Worm (Caenorhabditis elegans) whole organism, L1 larva: ENCODE results near the gene spr-2.

Experiments
- Y116A8C.19 ChIP-seq: sonication (generic microtip); optimal IDR thresholded peaks from 2 replicates; lab custom pipeline; 2016; ENCODE audit warnings: missing compliant biosample characterization, missing genetic modification characterization, borderline replicate concordance
- ces-1 ChIP-seq: fragments of 150-350 bp; optimal IDR thresholded peaks from 2 replicates; lab custom pipeline; 2014; ENCODE audit warnings: missing biosample characterization, missing genetic modification reagents, missing genetic modification characterization
- elt-2 ChIP-seq: sonication (generic microtip); optimal IDR thresholded peaks from 2 replicates; lab custom pipeline; 2016; ENCODE audit warnings: missing genetic modification characterization, mild to moderate bottlenecking, inconsistent platforms, missing compliant biosample characterization, missing genetic modification reagents
- lin-39 ChIP-seq: fragments of 150-350 bp; optimal IDR thresholded peaks from 2 replicates; lab custom pipeline; 2014; ENCODE audit warnings: missing biosample characterization, missing genetic modification reagents, missing genetic modification characterization
- pqm-1 ChIP-seq: sonication (generic microtip); optimal IDR thresholded peaks from 3 replicates; lab custom pipeline; 2017; ENCODE audit warnings: missing biosample characterization, missing genetic modification characterization
- tlp-1 ChIP-seq: fragments of 150-350 bp; optimal IDR thresholded peaks from 2 replicates; lab custom pipeline; 2014; ENCODE audit warnings: missing biosample characterization, missing genetic modification characterization

- no peak for TF ChIP-seq pqm-1 (tag; lab: Kevin White, UChicago)
- no peak for TF ChIP-seq ces-1 (GFP tag; lab: Kevin White, UChicago)
- no peak for TF ChIP-seq Y116A8C.19 (tag; lab: Kevin White, UChicago)
- no peak for TF ChIP-seq elt-2 (tag; lab: Kevin White, UChicago)
- TF ChIP-seq lin-39 (tag; lab: Kevin White, UChicago): no peak
- no peak for TF ChIP-seq tlp-1
Observed at ce11 chrIV:8864672-8865071, 26.6 kb upstream of the spr-2 start.
